Worm (Caenorhabditis elegans) whole organism, late embryonic: ENCODE measurements around the gene fnta-1.

Source experiments
- C08G9.2 ChIP-seq: sonication (generic microtip); optimal IDR thresholded peaks from 2 replicates; lab custom pipeline; 2016; ENCODE audit warnings: mild to moderate bottlenecking, missing genetic modification characterization, moderate library complexity, missing compliant biosample characterization
- C38D4.7 ChIP-seq: fragments of 200-800 bp; sonication (Bioruptor generic); optimal IDR thresholded peaks from 2 replicates; lab custom pipeline; 2018; ENCODE audit warnings: mild to moderate bottlenecking, missing genetic modification characterization, moderate library complexity, missing compliant biosample characterization
- F13H6.1 ChIP-seq: sonication (generic microtip); optimal IDR thresholded peaks from 2 replicates; lab custom pipeline; 2016; ENCODE audit warnings: missing genetic modification characterization, missing compliant biosample characterization
- K09A11.1 ChIP-seq: sonication (generic microtip); optimal IDR thresholded peaks from 2 replicates; lab custom pipeline; 2017; ENCODE audit warnings: antibody characterized with exemption, mild to moderate bottlenecking, missing genetic modification characterization, missing compliant biosample characterization; ENCODE audit not compliant: insufficient read depth
- T23F11.4 ChIP-seq: fragments of 200-800 bp; sonication (Bioruptor generic); optimal IDR thresholded peaks from 2 replicates; lab custom pipeline; 2018; ENCODE audit warnings: mild to moderate bottlenecking, missing genetic modification characterization, missing compliant biosample characterization
- Y22D7AL.16 ChIP-seq: sonication (generic microtip); optimal IDR thresholded peaks from 2 replicates; lab custom pipeline; 2016; ENCODE audit warnings: missing genetic modification characterization, missing compliant biosample characterization
- ama-1 ChIP-seq: fragments of 150-350 bp; optimal IDR thresholded peaks from 2 replicates; lab custom pipeline; 2014
- ceh-14 ChIP-seq: sonication (generic microtip); optimal IDR thresholded peaks from 2 replicates; lab custom pipeline; 2016; ENCODE audit warnings: missing genotype, missing genetic modification characterization, missing compliant biosample characterization
- ceh-19 ChIP-seq: fragments of 200-800 bp; sonication (Bioruptor generic); optimal IDR thresholded peaks from 2 replicates; lab custom pipeline; 2018; ENCODE audit warnings: mild to moderate bottlenecking, missing genetic modification characterization, missing compliant biosample characterization
- ceh-2 ChIP-seq: sonication (generic microtip); optimal IDR thresholded peaks from 2 replicates; lab custom pipeline; 2016; ENCODE audit warnings: missing genotype, missing genetic modification characterization, missing compliant biosample characterization
- ceh-22 ChIP-seq: sonication (generic microtip); optimal IDR thresholded peaks from 2 replicates; lab custom pipeline; 2017; ENCODE audit warnings: missing biosample characterization, missing genetic modification characterization
- ceh-24 ChIP-seq: sonication (generic microtip); optimal IDR thresholded peaks from 2 replicates; lab custom pipeline; 2016; ENCODE audit warnings: mild to moderate bottlenecking, missing genetic modification characterization, missing compliant biosample characterization
- ceh-30 ChIP-seq: fragments of 150-350 bp; optimal IDR thresholded peaks from 2 replicates; lab custom pipeline; 2014; ENCODE audit warnings: missing biosample characterization, missing genetic modification characterization
- ceh-31 ChIP-seq: sonication (generic microtip); optimal IDR thresholded peaks from 2 replicates; lab custom pipeline; 2016; ENCODE audit warnings: missing genetic modification characterization, missing compliant biosample characterization
- ceh-34 ChIP-seq: sonication (generic microtip); optimal IDR thresholded peaks from 2 replicates; lab custom pipeline; 2016; ENCODE audit warnings: mild to moderate bottlenecking, missing genetic modification characterization, missing compliant biosample characterization
- ceh-45 ChIP-seq: fragments of 200-800 bp; sonication (Bioruptor generic); IDR thresholded peaks from 2 replicates; pipeline ENCODE4 v1.3.6; 2022; ENCODE audit warnings: missing genetic modification reagents, missing genetic modification characterization, missing compliant biosample characterization
- ceh-48 ChIP-seq: sonication (generic microtip); optimal IDR thresholded peaks from 2 replicates; lab custom pipeline; 2016; ENCODE audit warnings: missing genetic modification characterization, inconsistent platforms, missing compliant biosample characterization
- ceh-6 ChIP-seq: fragments of 200-800 bp; sonication (Bioruptor generic); optimal IDR thresholded peaks from 2 replicates; lab custom pipeline; 2018; ENCODE audit warnings: mild to moderate bottlenecking, missing genetic modification characterization, missing compliant biosample characterization
- ceh-9 ChIP-seq: sonication (generic microtip); optimal IDR thresholded peaks from 2 replicates; lab custom pipeline; 2016; ENCODE audit warnings: mild to moderate bottlenecking, missing genetic modification characterization, inconsistent platforms, missing compliant biosample characterization
- che-1 ChIP-seq: sonication (generic microtip); optimal IDR thresholded peaks from 2 replicates; lab custom pipeline; 2016; ENCODE audit warnings: mild to moderate bottlenecking, missing genetic modification characterization, missing compliant biosample characterization
- dmd-4 ChIP-seq: sonication (generic microtip); optimal IDR thresholded peaks from 2 replicates; lab custom pipeline; 2016; ENCODE audit warnings: borderline replicate concordance, missing genetic modification characterization, missing compliant biosample characterization
- dve-1 ChIP-seq: sonication (generic microtip); optimal IDR thresholded peaks from 2 replicates; lab custom pipeline; 2017; ENCODE audit warnings: antibody characterized with exemption, mild to moderate bottlenecking, missing genetic modification characterization, missing compliant biosample characterization
- elt-2 ChIP-seq: sonication (generic microtip); optimal IDR thresholded peaks from 2 replicates; lab custom pipeline; 2016; ENCODE audit warnings: missing genetic modification reagents, missing genetic modification characterization, missing compliant biosample characterization
- elt-4 ChIP-seq: sonication (generic microtip); optimal IDR thresholded peaks from 2 replicates; lab custom pipeline; 2016; ENCODE audit warnings: missing genetic modification characterization, missing compliant biosample characterization
- ets-4 ChIP-seq: sonication (generic microtip); optimal IDR thresholded peaks from 2 replicates; lab custom pipeline; 2016; ENCODE audit warnings: missing genetic modification characterization, missing compliant biosample characterization
- eyg-1 ChIP-seq: sonication (generic microtip); optimal IDR thresholded peaks from 2 replicates; lab custom pipeline; 2016; ENCODE audit warnings: missing genotype, missing genetic modification characterization, missing compliant biosample characterization
- fkh-10 ChIP-seq: fragments of 150-350 bp; optimal IDR thresholded peaks from 2 replicates; lab custom pipeline; 2014; ENCODE audit warnings: missing biosample characterization, missing genetic modification reagents, missing genetic modification characterization
- fkh-6 ChIP-seq: sonication (generic microtip); optimal IDR thresholded peaks from 2 replicates; lab custom pipeline; 2016; ENCODE audit warnings: missing genetic modification characterization, missing compliant biosample characterization
- hlh-13 ChIP-seq: fragments of 200-800 bp; sonication (Bioruptor generic); optimal IDR thresholded peaks from 2 replicates; lab custom pipeline; 2018; ENCODE audit warnings: mild to moderate bottlenecking, missing genetic modification characterization, missing compliant biosample characterization
- hlh-30 ChIP-seq: sonication (generic microtip); optimal IDR thresholded peaks from 2 replicates; lab custom pipeline; 2017; ENCODE audit warnings: antibody characterized with exemption, missing genetic modification characterization, missing compliant biosample characterization; ENCODE audit not compliant: insufficient read depth
- hlh-8 ChIP-seq: sonication (generic microtip); optimal IDR thresholded peaks from 2 replicates; lab custom pipeline; 2016; ENCODE audit warnings: missing genotype, missing genetic modification characterization, missing compliant biosample characterization
- lim-6 ChIP-seq: sonication (generic microtip); optimal IDR thresholded peaks from 2 replicates; lab custom pipeline; 2016; ENCODE audit warnings: missing genetic modification characterization, missing compliant biosample characterization
- lin-11 ChIP-seq: fragments of 200-800 bp; sonication (Bioruptor generic); optimal IDR thresholded peaks from 2 replicates; lab custom pipeline; 2018; ENCODE audit warnings: mild to moderate bottlenecking, missing genetic modification characterization, missing compliant biosample characterization
- nfya-1 ChIP-seq: sonication (generic microtip); optimal IDR thresholded peaks from 2 replicates; lab custom pipeline; 2017; ENCODE audit warnings: missing genetic modification characterization, mild to moderate bottlenecking, missing compliant biosample characterization, antibody characterized with exemption, moderate library complexity
- nhr-11 ChIP-seq: fragments of 150-350 bp; optimal IDR thresholded peaks from 2 replicates; lab custom pipeline; 2014; ENCODE audit warnings: missing biosample characterization, missing genetic modification characterization
- nhr-232 ChIP-seq: sonication (generic microtip); optimal IDR thresholded peaks from 2 replicates; lab custom pipeline; 2016; ENCODE audit warnings: missing genetic modification characterization, missing compliant biosample characterization
- odd-2 ChIP-seq: sonication (generic microtip); optimal IDR thresholded peaks from 2 replicates; lab custom pipeline; 2017; ENCODE audit warnings: antibody characterized with exemption, mild to moderate bottlenecking, missing genetic modification characterization, missing compliant biosample characterization
- pat-9 ChIP-seq: fragments of 200-800 bp; sonication (Bioruptor generic); optimal IDR thresholded peaks from 2 replicates; lab custom pipeline; 2018; ENCODE audit warnings: mild to moderate bottlenecking, missing genetic modification characterization, moderate library complexity, missing compliant biosample characterization
- pax-1 ChIP-seq: fragments of 150-350 bp; optimal IDR thresholded peaks from 2 replicates; lab custom pipeline; 2014; ENCODE audit warnings: missing biosample characterization, missing genetic modification characterization
- pha-2 ChIP-seq: sonication (generic microtip); optimal IDR thresholded peaks from 2 replicates; lab custom pipeline; 2017; ENCODE audit warnings: mild to moderate bottlenecking, missing genetic modification characterization, missing compliant biosample characterization
- pha-4 ChIP-seq: fragments of 150-350 bp; optimal IDR thresholded peaks from 2 replicates; lab custom pipeline; 2018; ENCODE audit warnings: missing biosample characterization, missing genetic modification reagents, missing genetic modification characterization
- pqm-1 ChIP-seq: sonication (generic microtip); optimal IDR thresholded peaks from 2 replicates; lab custom pipeline; 2016; ENCODE audit warnings: missing genetic modification characterization, missing compliant biosample characterization
- ref-2 ChIP-seq: sonication (generic microtip); optimal IDR thresholded peaks from 2 replicates; lab custom pipeline; 2016; ENCODE audit warnings: missing genetic modification characterization, missing compliant biosample characterization
- sox-2 ChIP-seq: fragments of 200-800 bp; sonication (Bioruptor generic); IDR thresholded peaks from 2 replicates; pipeline ENCODE4 v1.3.6; 2022; ENCODE audit warnings: missing genetic modification reagents, missing genetic modification characterization, missing compliant biosample characterization
- sox-4 ChIP-seq: sonication (generic microtip); optimal IDR thresholded peaks from 2 replicates; lab custom pipeline; 2017; ENCODE audit warnings: mild to moderate bottlenecking, missing genetic modification characterization, inconsistent platforms, missing compliant biosample characterization
- syd-9 ChIP-seq: sonication (generic microtip); optimal IDR thresholded peaks from 2 replicates; lab custom pipeline; 2016; ENCODE audit warnings: mild to moderate bottlenecking, missing genetic modification characterization, moderate library complexity, missing compliant biosample characterization
- tbx-2 ChIP-seq: sonication (generic microtip); optimal IDR thresholded peaks from 2 replicates; lab custom pipeline; 2016; ENCODE audit warnings: missing genetic modification characterization, missing compliant biosample characterization
- tbx-7 ChIP-seq: sonication (generic microtip); optimal IDR thresholded peaks from 2 replicates; lab custom pipeline; 2016; ENCODE audit warnings: missing genotype, missing genetic modification characterization, missing compliant biosample characterization
- ttx-3 ChIP-seq: sonication (generic microtip); optimal IDR thresholded peaks from 2 replicates; lab custom pipeline; 2016; ENCODE audit warnings: missing genetic modification reagents, missing genetic modification characterization, missing compliant biosample characterization
- unc-3 ChIP-seq, 2 experiments: fragments of 200-800 bp in 1 of 2; sonication (Bioruptor generic) in 1 of 2; sonication (generic microtip) in 1 of 2; conservative IDR thresholded peaks in 1 of 2; optimal IDR thresholded peaks in 1 of 2; 2 replicates each; pipeline versions ENCODE4 v1.3.6 to Lab custom; 2016 to 2022; ENCODE audit warnings: missing compliant biosample characterization in 2 of 2, missing genetic modification characterization in 2 of 2, missing genetic modification reagents in 1 of 2
- unc-42 ChIP-seq: sonication (generic microtip); optimal IDR thresholded peaks from 2 replicates; lab custom pipeline; 2016; ENCODE audit warnings: missing genotype, missing genetic modification characterization, missing compliant biosample characterization
- unc-55 ChIP-seq: sonication (generic microtip); optimal IDR thresholded peaks from 2 replicates; lab custom pipeline; 2017; ENCODE audit warnings: missing biosample characterization, missing genetic modification reagents, missing genetic modification characterization
- ztf-16 ChIP-seq: sonication (generic microtip); optimal IDR thresholded peaks from 2 replicates; lab custom pipeline; 2017; ENCODE audit warnings: missing genetic modification characterization, missing compliant biosample characterization

The fnta-1 gene

DNA sequence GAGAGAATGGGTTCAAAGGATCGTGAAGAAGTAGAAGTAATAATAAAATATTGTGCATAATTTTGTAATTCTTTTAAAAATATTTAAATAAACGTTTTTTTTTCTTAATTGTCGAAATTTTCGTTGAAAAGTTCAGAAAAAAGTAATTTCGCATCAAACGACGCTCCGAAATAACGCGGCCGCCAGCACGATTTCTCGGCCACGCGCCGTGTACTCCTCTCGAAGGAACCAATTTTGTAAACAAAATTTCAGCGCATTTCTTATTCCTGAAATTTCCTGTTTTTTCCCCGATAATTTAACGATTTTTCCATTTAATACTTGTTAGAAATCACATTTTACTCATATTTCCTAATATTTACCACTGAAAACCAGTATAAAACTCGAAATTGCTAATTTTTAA is 48.1 kb downstream of the fnta-1 start, which contains the start of gene Y38C1AA.12:
TSS of gene Y38C1AA.12 (plus strand) at position 211 of the 400 bp plus-strand sequence.
- TF ChIP-seq unc-3 (GFP tag; conservative IDR thresholded peaks at IDR 0.05; lab: Robert Waterston, UW) (peak; percentile 57), unc-3 (tag; optimal IDR thresholded peaks at IDR 0.05; lab: Kevin White, UChicago) (no peak), ceh-30 (no peak), tbx-2 (tag; lab: Kevin White, UChicago) (peak; percentile 90), pat-9 (tag; lab: Kevin White, UChicago) (no peak), pha-4 (tag; lab: Kevin White, UChicago) (no peak), dve-1 (tag; lab: Kevin White, UChicago) (no peak), ceh-48 (tag; lab: Kevin White, UChicago) (peak; percentile 11), unc-42 (tag; lab: Kevin White, UChicago) (peak; percentile 32), che-1 (tag; lab: Kevin White, UChicago) (no peak), F13H6.1 (tag; lab: Kevin White, UChicago) (peak; percentile 63), eyg-1 (tag; lab: Kevin White, UChicago) (peak; percentile 53), ceh-6 (no peak), fkh-6 (tag; lab: Kevin White, UChicago) (peak; percentile 52), C38D4.7 (no peak), pax-1 (tag; lab: Kevin White, UChicago) (no peak), Y22D7AL.16 (tag; lab: Kevin White, UChicago) (no peak), ceh-34 (tag; lab: Kevin White, UChicago) (peak; percentile 71), T23F11.4 (no peak), pqm-1 (tag; lab: Kevin White, UChicago) (peak; percentile 28), nhr-11 (tag; lab: Kevin White, UChicago) (no peak), sox-4 (tag; lab: Kevin White, UChicago) (no peak), hlh-13 (GFP tag; lab: Kevin White, UChicago) (no peak), elt-4 (no peak), ceh-2 (tag; lab: Kevin White, UChicago) (peak; percentile 86), lin-11 (tag; lab: Kevin White, UChicago) (no peak), lim-6 (tag; lab: Kevin White, UChicago) (peak; percentile 58), elt-2 (tag; lab: Kevin White, UChicago) (peak; percentile 81), fkh-10 (GFP tag; lab: Kevin White, UChicago) (no peak), ztf-16 (peak; percentile 53), ceh-19 (GFP tag; lab: Kevin White, UChicago) (no peak), pha-2 (tag; lab: Kevin White, UChicago) (peak; percentile 65), ceh-31 (tag; lab: Kevin White, UChicago) (peak; percentile 93), K09A11.1 (tag; lab: Kevin White, UChicago) (no peak), ama-1 (lab: Kevin White, UChicago) (no peak), ceh-9 (tag; lab: Kevin White, UChicago) (no peak), tbx-7 (tag; lab: Kevin White, UChicago) (peak; percentile 92), sox-2 (no peak), dmd-4 (tag; lab: Kevin White, UChicago) (no peak), unc-55 (GFP tag; lab: Kevin White, UChicago) (peak; percentile 67), ceh-22 (no peak), odd-2 (tag; lab: Kevin White, UChicago) (no peak), hlh-30 (tag; lab: Kevin White, UChicago) (no peak), ref-2 (tag; lab: Kevin White, UChicago) (peak; percentile 89), ceh-14 (tag; lab: Kevin White, UChicago) (peak; percentile 65), ceh-24 (tag; lab: Kevin White, UChicago) (no peak), ets-4 (tag; lab: Kevin White, UChicago) (peak; percentile 87), syd-9 (tag; lab: Kevin White, UChicago) (no peak), nhr-232 (tag; lab: Kevin White, UChicago) (no peak), hlh-8 (tag; lab: Kevin White, UChicago) (peak; percentile 91), ttx-3 (tag; lab: Kevin White, UChicago) (peak; percentile 51), C08G9.2 (tag; lab: Kevin White, UChicago) (peak; percentile 94), ceh-45 (GFP tag; lab: Robert Waterston, UW) (no peak), nfya-1 (tag; lab: Kevin White, UChicago) (peak; percentile 35)
